Comparison of ENCODE assay signal across 3 worm cellular contexts in genomic region chrIII:12250114-12250792, ce11.
A peak's percentile ranks its signal among the peaks of the same experiment; 100 is the strongest.
TF ChIP-seq lines count a peak whose summit lies in the region.

Gene tim-1 (minus strand): TSS chrIII:12250164.
Gene Y75B8A.23 (plus strand): TSS chrIII:12250660.

TF ChIP-seq in whole organism, L1 larva, 84 proteins besides CTCF, POLR2A, EP300 and RAD21 (continued from another document and continues in another):
- TF ChIP-seq sup-37 (GFP tag; optimal IDR thresholded peaks at IDR 0.05; lab: Kevin White, UChicago) (peak; percentile 91), egl-27 (tag; optimal IDR thresholded peaks at IDR 0.05; lab: Kevin White, UChicago) (peak in 1 of 2 experiments; percentile 71), ztf-11 (tag; optimal IDR thresholded peaks at IDR 0.05; lab: Kevin White, UChicago) (peak in 1 of 2 experiments; percentile 91), lin-14 (GFP tag; optimal IDR thresholded peaks at IDR 0.05; lab: Kevin White, UChicago) (peak; percentile 96), tbx-2 (tag; optimal IDR thresholded peaks at IDR 0.05; lab: Kevin White, UChicago) (peak; percentile 97), F16B12.6 (tag; optimal IDR thresholded peaks at IDR 0.05; lab: Kevin White, UChicago) (peak; percentile 86), nhr-90 (tag; optimal IDR thresholded peaks at IDR 0.05; lab: Kevin White, UChicago; ENCODE audit: poor library complexity) (peak; percentile 99), hpl-2 (GFP tag; optimal IDR thresholded peaks at IDR 0.05; lab: Kevin White, UChicago) (peak; percentile 93), efl-1 (optimal IDR thresholded peaks at IDR 0.05; lab: Kevin White, UChicago) (peak; percentile 98), efl-1 (GFP tag; optimal IDR thresholded peaks at IDR 0.05 in 1 of 2; lab: Kevin White, UChicago) (peak; percentile 95 to 100), alr-1 (tag; optimal IDR thresholded peaks at IDR 0.05; lab: Kevin White, UChicago; ENCODE audit: borderline replicate concordance) (no peak), unc-30 (tag; optimal IDR thresholded peaks at IDR 0.05; lab: Kevin White, UChicago) (no peak), irx-1 (tag; optimal IDR thresholded peaks at IDR 0.05; lab: Kevin White, UChicago) (peak; percentile 93), nhr-11 (tag; optimal IDR thresholded peaks at IDR 0.05; lab: Kevin White, UChicago) (peak; percentile 63), zag-1 (tag; optimal IDR thresholded peaks at IDR 0.05; lab: Kevin White, UChicago) (peak; percentile 40), zip-4 (GFP tag; optimal IDR thresholded peaks at IDR 0.05; lab: Kevin White, UChicago) (peak; percentile 89), sox-4 (tag; optimal IDR thresholded peaks at IDR 0.05; lab: Kevin White, UChicago) (peak; percentile 90), ceh-63 (GFP tag; optimal IDR thresholded peaks at IDR 0.05; lab: Kevin White, UChicago) (peak; percentile 78), pag-3 (tag; optimal IDR thresholded peaks at IDR 0.05; lab: Kevin White, UChicago; ENCODE audit: borderline replicate concordance, insufficient read depth) (no peak), pax-3 (tag; optimal IDR thresholded peaks at IDR 0.05; lab: Kevin White, UChicago) (peak; percentile 89), dpl-1 (GFP tag; optimal IDR thresholded peaks at IDR 0.05; lab: Kevin White, UChicago) (peak; percentile 96 to 97 (median 97)), skn-1 (tag; optimal IDR thresholded peaks at IDR 0.05; lab: Kevin White, UChicago) (peak; percentile 88), C16A3.4 (tag; optimal IDR thresholded peaks at IDR 0.05; lab: Kevin White, UChicago) (peak; percentile 83), vab-15 (tag; optimal IDR thresholded peaks at IDR 0.05; lab: Kevin White, UChicago) (peak; percentile 88), nhr-77 (tag; optimal IDR thresholded peaks at IDR 0.05; lab: Kevin White, UChicago) (peak; percentile 97), Y116A8C.19 (tag; optimal IDR thresholded peaks at IDR 0.05; lab: Kevin White, UChicago; ENCODE audit: borderline replicate concordance) (no peak), nhr-19 (GFP tag; conservative IDR thresholded peaks at IDR 0.05; lab: Robert Waterston, UW) (peak; percentile 97), nhr-85 (tag; lab: Kevin White, UChicago) (peak; percentile 98), pqm-1 (tag; optimal IDR thresholded peaks at IDR 0.05; lab: Kevin White, UChicago) (no peak), fkh-4 (tag; optimal IDR thresholded peaks at IDR 0.05; lab: Kevin White, UChicago; ENCODE audit: borderline replicate concordance) (peak; percentile 73), egl-13 (tag; optimal IDR thresholded peaks at IDR 0.05; lab: Kevin White, UChicago) (peak; percentile 90), nhr-237 (tag; optimal IDR thresholded peaks at IDR 0.05; lab: Kevin White, UChicago) (peak; percentile 86), lin-15B (tag; optimal IDR thresholded peaks at IDR 0.05; lab: Kevin White, UChicago) (peak; percentile 87), tlp-1 (tag; optimal IDR thresholded peaks at IDR 0.05; lab: Kevin White, UChicago) (no peak), unc-62 (GFP tag; optimal IDR thresholded peaks at IDR 0.05; lab: Kevin White, UChicago) (no peak), grh-1 (GFP tag; IDR thresholded peaks at IDR 0.05; lab: Robert Waterston, UW) (peak; percentile 93), C04F5.9 (tag; optimal IDR thresholded peaks at IDR 0.05; lab: Kevin White, UChicago) (peak; percentile 89), elt-3 (tag; optimal IDR thresholded peaks at IDR 0.05; lab: Kevin White, UChicago) (peak in 5 of 6 experiments; percentile 8 to 95 (median 80)), fos-1 (tag; optimal IDR thresholded peaks at IDR 0.05; lab: Kevin White, UChicago) (peak; percentile 94), lin-35 (GFP tag; optimal IDR thresholded peaks at IDR 0.05; lab: Kevin White, UChicago) (peak; percentile 95 to 98), unc-130 (tag; optimal IDR thresholded peaks at IDR 0.05; lab: Kevin White, UChicago) (peak; percentile 97), ztf-4 (tag; optimal IDR thresholded peaks at IDR 0.05; lab: Kevin White, UChicago) (peak; percentile 93)

TF ChIP-seq in whole organism, L3 larva, 47 proteins besides CTCF, POLR2A, EP300 and RAD21 (continued from another document):
- peak; percentile 98 for TF ChIP-seq nfya-1 (tag; optimal IDR thresholded peaks at IDR 0.05; lab: Kevin White, UChicago; ENCODE audit: insufficient read depth)
- TF ChIP-seq ztf-11 (tag; optimal IDR thresholded peaks at IDR 0.05; lab: Kevin White, UChicago), result no peak
- peak; percentile 92 for TF ChIP-seq nhr-43 (tag; optimal IDR thresholded peaks at IDR 0.05; lab: Kevin White, UChicago; ENCODE audit: poor library complexity, severe bottlenecking)
- TF ChIP-seq fkh-10 (GFP tag; optimal IDR thresholded peaks at IDR 0.05; lab: Kevin White, UChicago), result peak; percentile 56
- TF ChIP-seq hmg-11 (tag; optimal IDR thresholded peaks at IDR 0.05; lab: Kevin White, UChicago), result peak; percentile 89
- TF ChIP-seq ceh-82 (tag; optimal IDR thresholded peaks at IDR 0.05; lab: Kevin White, UChicago), result peak; percentile 84
- peak; percentile 88 for TF ChIP-seq pqm-1 (tag; optimal IDR thresholded peaks at IDR 0.05; lab: Kevin White, UChicago)
- peak; percentile 85 for TF ChIP-seq aly-2 (tag; optimal IDR thresholded peaks at IDR 0.05; lab: Kevin White, UChicago)
- TF ChIP-seq ceh-16 (tag; optimal IDR thresholded peaks at IDR 0.05; lab: Kevin White, UChicago), result peak; percentile 70
- TF ChIP-seq nhr-77 (tag; optimal IDR thresholded peaks at IDR 0.05; lab: Kevin White, UChicago), result peak; percentile 70
- TF ChIP-seq nhr-237 (tag; optimal IDR thresholded peaks at IDR 0.05; lab: Kevin White, UChicago), result no peak
- peak; percentile 90 for TF ChIP-seq skn-1 (tag; optimal IDR thresholded peaks at IDR 0.05; lab: Kevin White, UChicago)
- peak; percentile 2 for TF ChIP-seq fkh-2 (tag; optimal IDR thresholded peaks at IDR 0.05; lab: Kevin White, UChicago)
- TF ChIP-seq R02D3.7 (tag; optimal IDR thresholded peaks at IDR 0.05; lab: Kevin White, UChicago), result peak; percentile 85
- no peak for TF ChIP-seq nhr-12 (tag; optimal IDR thresholded peaks at IDR 0.05; lab: Kevin White, UChicago)
- peak; percentile 94 for TF ChIP-seq jun-1 (tag; optimal IDR thresholded peaks at IDR 0.05; lab: Kevin White, UChicago)
- peak; percentile 94 for TF ChIP-seq lin-15B (tag; optimal IDR thresholded peaks at IDR 0.05; lab: Kevin White, UChicago)
- peak; percentile 94 for TF ChIP-seq pha-4 (tag; optimal IDR thresholded peaks at IDR 0.05; lab: Kevin White, UChicago)
- peak; percentile 75 for TF ChIP-seq unc-62 (GFP tag; optimal IDR thresholded peaks at IDR 0.05; lab: Kevin White, UChicago)
- TF ChIP-seq zag-1 (tag; optimal IDR thresholded peaks at IDR 0.05; lab: Kevin White, UChicago), result no peak
- peak; percentile 63 for TF ChIP-seq nhr-28 (tag; optimal IDR thresholded peaks at IDR 0.05; lab: Kevin White, UChicago)
- peak; percentile 98 for TF ChIP-seq nhr-23 (tag; optimal IDR thresholded peaks at IDR 0.05; lab: Kevin White, UChicago)
- peak; percentile 26 for TF ChIP-seq elt-1 (tag; optimal IDR thresholded peaks at IDR 0.05; lab: Kevin White, UChicago)
- TF ChIP-seq lsy-12 (tag; optimal IDR thresholded peaks at IDR 0.05; lab: Kevin White, UChicago), result peak; percentile 90
- no peak for TF ChIP-seq ceh-9 (tag; optimal IDR thresholded peaks at IDR 0.05; lab: Kevin White, UChicago)
- TF ChIP-seq ama-1 (optimal IDR thresholded peaks at IDR 0.05; lab: Kevin White, UChicago), result peak; percentile 99
- peak; percentile 46 for TF ChIP-seq daf-12 (tag; optimal IDR thresholded peaks at IDR 0.05; lab: Kevin White, UChicago)
- peak; percentile 36 for TF ChIP-seq nhr-11 (tag; optimal IDR thresholded peaks at IDR 0.05; lab: Kevin White, UChicago)
TF ChIP-seq in whole organism, L3 larva: peak in this region for 38.

TF ChIP-seq in whole organism, young adult, 124 proteins besides CTCF, POLR2A, EP300 and RAD21 (continued from another document and continues in another):
- TF ChIP-seq F57A8.1 (GFP tag; optimal IDR thresholded peaks at IDR 0.05; lab: Kevin White, UChicago) (no peak), B0019.2 (GFP tag; conservative IDR thresholded peaks at IDR 0.05; lab: Robert Waterston, UW) (peak; percentile 92), ama-1 (optimal IDR thresholded peaks at IDR 0.05; lab: Kevin White, UChicago) (peak; percentile 98), ama-1 (GFP tag; optimal IDR thresholded peaks at IDR 0.05; lab: Kevin White, UChicago) (peak; percentile 54 to 94), let-607 (tag; optimal IDR thresholded peaks at IDR 0.05; lab: Kevin White, UChicago) (peak; percentile 68 to 84), lsl-1 (GFP tag; optimal IDR thresholded peaks at IDR 0.05; lab: Kevin White, UChicago) (peak; percentile 84), akir-1 (GFP tag; optimal IDR thresholded peaks at IDR 0.05; lab: Kevin White, UChicago) (peak; percentile 81), ZK185.1 (tag; optimal IDR thresholded peaks at IDR 0.05; lab: Kevin White, UChicago; ENCODE audit: poor library complexity, severe bottlenecking) (no peak), nhr-27 (tag; optimal IDR thresholded peaks at IDR 0.05; lab: Kevin White, UChicago) (peak; percentile 13), egrh-3 (GFP tag; IDR thresholded peaks at IDR 0.05; lab: Robert Waterston, UW) (peak; percentile 69), ztf-28 (GFP tag; IDR thresholded peaks at IDR 0.05; lab: Robert Waterston, UW) (peak; percentile 87), madf-6 (GFP tag; IDR thresholded peaks at IDR 0.05; lab: Robert Waterston, UW) (peak; percentile 95), tlf-1 (GFP tag; optimal IDR thresholded peaks at IDR 0.05; lab: Kevin White, UChicago) (peak; percentile 95), F57C9.4 (tag; optimal IDR thresholded peaks at IDR 0.05; lab: Kevin White, UChicago) (peak; percentile 58), K12H6.12 (tag; optimal IDR thresholded peaks at IDR 0.05; lab: Kevin White, UChicago) (peak; percentile 81), snpc-1.1 (tag; optimal IDR thresholded peaks at IDR 0.05; lab: Kevin White, UChicago; ENCODE audit: insufficient read depth) (peak; percentile 100), xnd-1 (tag; optimal IDR thresholded peaks at IDR 0.05; lab: Kevin White, UChicago) (peak; percentile 77), repo-1 (tag; optimal IDR thresholded peaks at IDR 0.05; lab: Kevin White, UChicago) (peak; percentile 92), ceh-91 (GFP tag; IDR thresholded peaks at IDR 0.05; lab: Robert Waterston, UW) (peak; percentile 90), Y53G8AR.9 (GFP tag; conservative IDR thresholded peaks at IDR 0.05; lab: Robert Waterston, UW) (peak; percentile 95), Y53F4B.3 (GFP tag; IDR thresholded peaks at IDR 0.05; lab: Robert Waterston, UW) (peak; percentile 88), F22D6.2 (tag; optimal IDR thresholded peaks at IDR 0.05; lab: Kevin White, UChicago) (peak; percentile 64), lin-54 (GFP tag; optimal IDR thresholded peaks at IDR 0.05; lab: Kevin White, UChicago) (peak; percentile 97), ceh-79 (tag; optimal IDR thresholded peaks at IDR 0.05; lab: Kevin White, UChicago) (peak; percentile 45), B0336.3 (GFP tag; IDR thresholded peaks at IDR 0.05; lab: Robert Waterston, UW) (peak; percentile 95), nhr-90 (tag; optimal IDR thresholded peaks at IDR 0.05; lab: Kevin White, UChicago) (no peak), lag-1 (GFP tag; IDR thresholded peaks at IDR 0.05; lab: Robert Waterston, UW) (0 out of 2 replicates have a peak, but pooled peaks have one; percentile 11), sdz-38 (tag; optimal IDR thresholded peaks at IDR 0.05; lab: Kevin White, UChicago) (peak; percentile 30), ztf-26 (tag; optimal IDR thresholded peaks at IDR 0.05; lab: Kevin White, UChicago) (peak; percentile 80), hmg-20 (GFP tag; IDR thresholded peaks at IDR 0.05; lab: Robert Waterston, UW) (peak; percentile 82), let-526 (GFP tag; IDR thresholded peaks at IDR 0.05; lab: Robert Waterston, UW) (0 out of 2 replicates have a peak, but pooled peaks have one; percentile 61), chd-7 (tag; optimal IDR thresholded peaks at IDR 0.05; lab: Kevin White, UChicago) (peak; percentile 78), Y79H2A.3 (GFP tag; conservative IDR thresholded peaks at IDR 0.05; lab: Robert Waterston, UW) (no peak; the same call in 1 of the 2 replicates), bed-2 (GFP tag; IDR thresholded peaks at IDR 0.05; lab: Robert Waterston, UW) (peak; percentile 61; the same call in 1 of the 2 replicates), bed-1 (GFP tag; IDR thresholded peaks at IDR 0.05; lab: Robert Waterston, UW) (no peak), nfya-2 (GFP tag; IDR thresholded peaks at IDR 0.05; lab: Robert Waterston, UW) (0 out of 2 replicates have a peak, but pooled peaks have one; percentile 6), ceh-27 (GFP tag; optimal IDR thresholded peaks at IDR 0.05; lab: Kevin White, UChicago) (peak; percentile 94), ceh-100 (GFP tag; IDR thresholded peaks at IDR 0.05; lab: Robert Waterston, UW) (peak; percentile 89), C17E4.6 (GFP tag; IDR thresholded peaks at IDR 0.05; lab: Robert Waterston, UW) (peak; percentile 86), C06A6.2 (GFP tag; conservative IDR thresholded peaks at IDR 0.05; lab: Robert Waterston, UW) (peak; percentile 81), him-1 (tag; optimal IDR thresholded peaks at IDR 0.05; lab: Kevin White, UChicago) (peak; percentile 86), zim-3 (tag; optimal IDR thresholded peaks at IDR 0.05; lab: Kevin White, UChicago) (peak; percentile 59), ztf-6 (GFP tag; IDR thresholded peaks at IDR 0.05; lab: Robert Waterston, UW) (0 out of 2 replicates have a peak, but pooled peaks have one; percentile 67), atf-7 (tag; optimal IDR thresholded peaks at IDR 0.05; lab: Kevin White, UChicago) (peak; percentile 88), ztf-18 (tag; optimal IDR thresholded peaks at IDR 0.05; lab: Kevin White, UChicago) (peak; percentile 74), B0261.1 (tag; optimal IDR thresholded peaks at IDR 0.05; lab: Kevin White, UChicago) (peak; percentile 30), nhr-120 (GFP tag; IDR thresholded peaks at IDR 0.05; lab: Robert Waterston, UW) (no peak), nhr-179 (tag; optimal IDR thresholded peaks at IDR 0.05; lab: Kevin White, UChicago) (peak; percentile 27), dox-1 (GFP tag; IDR thresholded peaks at IDR 0.05; lab: Robert Waterston, UW) (peak; percentile 97), tbx-9 (tag; optimal IDR thresholded peaks at IDR 0.05; lab: Kevin White, UChicago; ENCODE audit: borderline replicate concordance) (no peak), madf-10 (tag; optimal IDR thresholded peaks at IDR 0.05; lab: Kevin White, UChicago) (peak; percentile 73), F39B2.1 (GFP tag; IDR thresholded peaks at IDR 0.05; lab: Robert Waterston, UW) (peak; percentile 72; the same call in 1 of the 2 replicates), cebp-2 (GFP tag; IDR thresholded peaks at IDR 0.05; lab: Robert Waterston, UW) (0 out of 2 replicates have a peak, but pooled peaks have one; percentile 62), somi-1 (GFP tag; optimal IDR thresholded peaks at IDR 0.05; lab: Kevin White, UChicago) (peak; percentile 33), ceh-40 (GFP tag; IDR thresholded peaks at IDR 0.05; lab: Robert Waterston, UW) (peak; percentile 67; the same call in 1 of the 2 replicates), ccch-3 (GFP tag; optimal IDR thresholded peaks at IDR 0.05; lab: Kevin White, UChicago) (no peak), F33H1.4 (GFP tag; IDR thresholded peaks at IDR 0.05; lab: Robert Waterston, UW) (peak; percentile 80), ceh-58 (GFP tag; IDR thresholded peaks at IDR 0.05; lab: Robert Waterston, UW) (no peak), rpc-1 (optimal IDR thresholded peaks at IDR 0.05; lab: Kevin White, UChicago) (peak; percentile 3), rpc-1 (tag; optimal IDR thresholded peaks at IDR 0.05; lab: Kevin White, UChicago) (peak; percentile 1), lin-40 (tag; optimal IDR thresholded peaks at IDR 0.05; lab: Kevin White, UChicago) (peak; percentile 96), unc-62 (GFP tag; optimal IDR thresholded peaks at IDR 0.05; lab: Kevin White, UChicago) (no peak), rec-8 (tag; optimal IDR thresholded peaks at IDR 0.05; lab: Kevin White, UChicago) (peak; percentile 7 to 56), nfya-1 (tag; optimal IDR thresholded peaks at IDR 0.05; lab: Kevin White, UChicago; ENCODE audit: borderline replicate concordance, insufficient read depth) (no peak), attf-6 (GFP tag; IDR thresholded peaks at IDR 0.05; lab: Robert Waterston, UW) (peak; percentile 99), hlh-12 (tag; optimal IDR thresholded peaks at IDR 0.05; lab: Kevin White, UChicago) (peak; percentile 56)
